Worm (Caenorhabditis elegans) whole organism, L2 larva: ENCODE data around the gene Y67D8B.2.
A peak's percentile ranks its signal among the peaks of the same experiment; 100 is the strongest.

Source experiments
- ama-1 ChIP-seq: fragments of 150-350 bp; optimal IDR thresholded peaks from 2 replicates; lab custom pipeline; 2018; ENCODE audit warnings: inconsistent platforms
- fos-1 ChIP-seq: fragments of 150-350 bp; optimal IDR thresholded peaks from 2 replicates; lab custom pipeline; 2014; ENCODE audit warnings: missing biosample characterization, missing genetic modification characterization

DNA sequence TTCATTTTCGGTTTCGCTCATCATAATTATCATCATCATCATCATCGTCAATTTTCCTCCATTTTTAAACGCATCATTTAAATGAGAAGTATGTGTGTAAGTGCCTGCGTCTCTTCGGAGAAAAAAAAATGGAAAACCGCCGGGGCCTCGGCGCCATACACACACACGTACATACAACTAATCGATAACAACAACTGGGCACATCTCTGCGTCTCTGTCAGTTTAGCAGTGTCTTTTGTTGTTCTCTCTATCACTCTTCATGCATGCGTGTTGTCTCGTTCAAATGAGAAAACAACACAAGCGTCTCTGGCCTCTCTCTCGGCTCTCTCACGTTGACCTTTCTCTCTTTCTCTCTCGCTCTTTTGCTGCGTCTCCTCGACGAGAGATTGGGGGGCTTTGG lies 30.6 kb downstream of the Y67D8B.2 start:
- peak; percentile 89 for TF ChIP-seq fos-1 (tag; lab: Kevin White, UChicago)
- TF ChIP-seq ama-1, result no peak
